Fruit fly (Drosophila melanogaster) whole organism, wandering third instar larva: ENCODE measurements around the gene Ugt307A1.
A peak's percentile ranks its signal among the peaks of the same experiment; 100 is the strongest.

ENCODE experiments used
- Dif ChIP-seq: fragments of 200-275, 200-300 bp; sonication (Bioruptor generic); optimal IDR thresholded peaks from 2 replicates; lab custom pipeline; 2018; ENCODE audit warnings: missing biosample characterization, missing genetic modification characterization; ENCODE audit not compliant: partially characterized antibody
- GATAd ChIP-seq: sonication (Bioruptor generic); optimal IDR thresholded peaks from 2 replicates; lab custom pipeline; 2016; ENCODE audit warnings: missing biosample characterization, missing genetic modification characterization
- HLH106 ChIP-seq: fragments of 200-800 bp; optimal IDR thresholded peaks from 3 replicates; lab custom pipeline; 2019; ENCODE audit warnings: missing biosample characterization, mild to moderate bottlenecking, missing genetic modification characterization, moderate library complexity
- Hnf4 ChIP-seq: fragments of 200-800 bp; sonication (Bioruptor generic); optimal IDR thresholded peaks from 2 replicates; lab custom pipeline; 2016; ENCODE audit warnings: missing biosample characterization, mild to moderate bottlenecking, missing genetic modification characterization
- N ChIP-seq: fragments of >200 bp; optimal IDR thresholded peaks from 2 replicates; lab custom pipeline; 2018; ENCODE audit warnings: missing biosample characterization, missing external identifiers, missing genetic modification characterization
- brk ChIP-seq: fragments of 200-800 bp; sonication (Bioruptor generic); optimal IDR thresholded peaks from 2 replicates; lab custom pipeline; 2016; ENCODE audit warnings: missing biosample characterization, mild to moderate bottlenecking, missing genetic modification characterization
- dsf ChIP-seq: sonication (Bioruptor generic); optimal IDR thresholded peaks from 2 replicates; lab custom pipeline; 2016; ENCODE audit warnings: missing biosample characterization, missing genetic modification characterization, borderline replicate concordance
- ey ChIP-seq: fragments of 200-800 bp; sonication (Bioruptor generic); optimal IDR thresholded peaks from 2 replicates; lab custom pipeline; 2016; ENCODE audit warnings: missing biosample characterization, missing genetic modification characterization
- pan ChIP-seq: fragments of >200 bp; optimal IDR thresholded peaks from 2 replicates; lab custom pipeline; 2017

DNA sequence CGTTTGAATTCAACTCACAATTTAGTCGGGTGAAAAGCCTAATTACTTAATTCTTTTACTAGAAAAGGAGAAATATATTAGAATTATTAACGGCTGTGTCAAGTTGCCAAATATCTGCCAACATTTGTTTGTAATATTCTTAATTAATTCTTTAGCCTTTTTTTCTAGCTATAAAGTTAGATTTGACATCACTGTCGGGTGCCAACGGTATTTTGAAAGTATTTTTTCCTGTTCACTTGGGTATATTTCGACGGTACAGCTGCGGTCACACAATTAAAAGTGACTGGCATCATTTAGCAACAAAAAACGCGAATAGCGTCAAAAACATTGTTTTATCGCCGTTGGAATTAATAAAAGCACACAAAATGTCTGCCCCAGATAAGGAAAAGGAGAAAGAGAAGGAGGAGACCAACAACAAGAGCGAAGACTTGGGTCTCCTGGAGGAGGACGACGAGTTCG, 4.0 kb upstream of the Ugt307A1 start, which contains the start of gene Sem1:
- TF ChIP-seq GATAd (GFP tag; lab: Kevin White, UChicago) = no peak
- no peak for TF ChIP-seq Hnf4 (GFP tag; lab: Kevin White, UChicago)
- no peak for TF ChIP-seq brk (GFP tag; lab: Kevin White, UChicago)
- TF ChIP-seq dsf (GFP tag; lab: Kevin White, UChicago) = no peak
- TF ChIP-seq pan = no peak
- TF ChIP-seq N = no peak
- peak; percentile 3 for TF ChIP-seq HLH106 (tag; lab: Kevin White, UChicago)
- TF ChIP-seq Dif (GFP tag; lab: Kevin White, UChicago) = no peak
- no peak for TF ChIP-seq ey (GFP tag; lab: Kevin White, UChicago)
